Worm (Caenorhabditis elegans): ENCODE measurements around the gene F32G8.3.

F32G8.3 gene

ce11 chrV:10589774-10590528 lies 34.8 kb upstream of the F32G8.3 start, which contains the start of gene ttr-23:
Gene ttr-23 (minus strand): TSS chrV:10589860.
- peak; percentile 37 for TF ChIP-seq ceh-28 (tag; optimal IDR thresholded peaks at IDR 0.05)
- TF ChIP-seq elt-2 (tag; optimal IDR thresholded peaks at IDR 0.05): peak; percentile 70
- TF ChIP-seq unc-62 (GFP tag; optimal IDR thresholded peaks at IDR 0.05): no peak
- peak; percentile 6 for TF ChIP-seq pqm-1 (tag; optimal IDR thresholded peaks at IDR 0.05)
- peak; percentile 51 for TF ChIP-seq pha-4 (tag; optimal IDR thresholded peaks at IDR 0.05)

DNA sequence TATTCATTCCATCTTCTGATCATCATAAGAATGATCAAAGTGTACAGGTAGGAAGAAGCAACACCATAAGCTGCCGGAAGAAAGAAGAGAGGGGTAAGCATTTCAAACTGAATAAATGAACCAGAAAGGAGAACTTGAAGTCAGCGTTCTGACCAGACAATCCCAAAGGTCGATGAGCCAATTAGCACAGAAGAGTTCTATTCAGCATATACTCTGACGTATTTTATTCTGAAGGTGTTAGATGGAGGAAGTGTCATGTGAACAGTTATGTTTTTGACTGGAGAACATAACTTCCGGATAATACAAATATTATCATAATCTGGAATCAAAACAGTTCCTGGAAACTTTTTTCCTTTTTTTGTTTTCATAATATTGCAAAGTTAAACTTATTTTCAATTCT lies 33.6 kb upstream of the F32G8.3 start, which contains the start of gene srg-32:
srg-32 (minus strand) TSS at position 101 of the 400 bp plus-strand sequence.
- TF ChIP-seq fkh-10 (GFP tag; optimal IDR thresholded peaks at IDR 0.05): no peak
- TF ChIP-seq egl-27 (tag; optimal IDR thresholded peaks at IDR 0.05): no peak
- TF ChIP-seq elt-1 (tag; optimal IDR thresholded peaks at IDR 0.05): no peak
- no peak for TF ChIP-seq nhr-11 (tag; optimal IDR thresholded peaks at IDR 0.05)

- no peak for TF ChIP-seq fkh-2 (tag; optimal IDR thresholded peaks at IDR 0.05)
- no peak for TF ChIP-seq elt-3 (tag; optimal IDR thresholded peaks at IDR 0.05)
- TF ChIP-seq daf-12 (tag; optimal IDR thresholded peaks at IDR 0.05): no peak
- peak; percentile 26 for TF ChIP-seq pqm-1 (tag; optimal IDR thresholded peaks at IDR 0.05)
- no peak for TF ChIP-seq ZK546.5 (tag; optimal IDR thresholded peaks at IDR 0.05)
- no peak for TF ChIP-seq nhr-28 (tag; optimal IDR thresholded peaks at IDR 0.05)
- no peak for TF ChIP-seq pha-4 (tag; optimal IDR thresholded peaks at IDR 0.05)
- TF ChIP-seq elt-2 (tag; optimal IDR thresholded peaks at IDR 0.05): peak; percentile 52
- TF ChIP-seq hmg-11 (tag; optimal IDR thresholded peaks at IDR 0.05): no peak
- no peak for TF ChIP-seq nhr-76 (tag; optimal IDR thresholded peaks at IDR 0.05)
- TF ChIP-seq egl-5 (tag; optimal IDR thresholded peaks at IDR 0.05): no peak
- TF ChIP-seq nhr-12 (tag; optimal IDR thresholded peaks at IDR 0.05): no peak
- TF ChIP-seq ceh-16 (tag; optimal IDR thresholded peaks at IDR 0.05): no peak
These were observed 26.7 kb upstream of the F32G8.3 start, which contains the start of gene T21C9.6 for ce11 chrV:10581837-10582300. Gene T21C9.6 (plus strand): TSS chrV:10581887.

DNA sequence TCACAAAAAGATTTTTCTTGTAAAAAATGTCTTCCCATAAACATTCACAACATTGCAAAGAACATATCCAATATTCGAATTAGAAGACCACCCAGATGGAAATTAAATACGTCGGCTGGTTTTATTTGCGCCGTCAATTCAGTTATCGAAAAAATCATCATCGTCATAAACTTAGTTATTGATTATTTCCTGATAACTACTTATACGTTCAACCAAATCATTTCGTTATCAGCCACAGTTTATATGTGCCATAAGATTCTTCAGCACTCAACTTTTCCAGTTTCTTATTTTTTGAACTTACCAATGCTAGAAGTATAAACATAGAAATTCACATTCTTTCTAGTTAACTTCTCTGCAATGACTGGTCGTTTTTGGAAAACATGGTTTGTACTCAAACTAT lies 25.5 kb upstream of the F32G8.3 start:
- TF ChIP-seq unc-39 (tag; optimal IDR thresholded peaks at IDR 0.05) (no peak), ceh-28 (tag; optimal IDR thresholded peaks at IDR 0.05) (peak; percentile 25), ceh-9 (tag; optimal IDR thresholded peaks at IDR 0.05) (no peak), ZK546.5 (tag; optimal IDR thresholded peaks at IDR 0.05) (no peak), skn-1 (tag; optimal IDR thresholded peaks at IDR 0.05) (no peak), daf-12 (tag; optimal IDR thresholded peaks at IDR 0.05) (no peak), elt-1 (tag; optimal IDR thresholded peaks at IDR 0.05) (no peak), aly-2 (tag; optimal IDR thresholded peaks at IDR 0.05) (no peak), unc-62 (GFP tag; optimal IDR thresholded peaks at IDR 0.05) (no peak), tbx-2 (tag; optimal IDR thresholded peaks at IDR 0.05) (no peak), lin-39 (tag; optimal IDR thresholded peaks at IDR 0.05) (no peak), pqm-1 (tag; optimal IDR thresholded peaks at IDR 0.05) (peak; percentile 56), zag-1 (tag; optimal IDR thresholded peaks at IDR 0.05) (no peak), pha-4 (tag; optimal IDR thresholded peaks at IDR 0.05) (peak; percentile 19), elt-2 (tag; optimal IDR thresholded peaks at IDR 0.05) (peak; percentile 84), ceh-16 (tag; optimal IDR thresholded peaks at IDR 0.05) (no peak), nhr-67 (tag; optimal IDR thresholded peaks at IDR 0.05) (no peak)

DNA sequence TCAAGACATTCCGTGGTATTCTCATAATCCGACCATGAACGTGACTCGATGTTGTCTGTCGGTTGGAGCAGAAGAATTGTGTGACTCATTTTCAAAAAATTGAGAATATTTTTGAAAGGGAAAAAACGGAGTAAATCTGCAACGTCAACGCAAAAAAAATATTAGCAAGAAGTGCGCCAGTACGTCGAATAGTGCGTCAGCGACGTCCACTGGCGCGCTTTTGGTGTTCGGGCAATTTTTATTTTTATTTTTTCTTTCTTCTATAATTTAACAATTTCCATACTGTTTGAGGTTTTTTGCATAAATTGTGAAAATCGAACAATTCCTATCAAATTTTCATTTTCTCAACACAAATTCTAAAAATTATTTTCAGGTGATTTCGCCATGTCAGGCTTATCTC lies 23.8 kb upstream of the F32G8.3 start, which contains the start of the genes erh-1 and lpd-9:
erh-1 (minus strand) TSS at position 204 of the 400 bp plus-strand sequence.
lpd-9 (plus strand) TSS at position 368 of the 400 bp plus-strand sequence.
- TF ChIP-seq aly-2 (tag; optimal IDR thresholded peaks at IDR 0.05): no peak
- TF ChIP-seq unc-39 (tag; optimal IDR thresholded peaks at IDR 0.05): no peak
- peak; percentile 72 for TF ChIP-seq lin-15B (tag; optimal IDR thresholded peaks at IDR 0.05)
- TF ChIP-seq tbx-2 (tag; optimal IDR thresholded peaks at IDR 0.05): no peak
- TF ChIP-seq nhr-25 (tag; optimal IDR thresholded peaks at IDR 0.05): peak; percentile 33
- TF ChIP-seq snpc-4 (tag; optimal IDR thresholded peaks at IDR 0.05): peak; percentile 68
- TF ChIP-seq elt-2 (tag; optimal IDR thresholded peaks at IDR 0.05): peak; percentile 60
- TF ChIP-seq R02D3.7 (tag; optimal IDR thresholded peaks at IDR 0.05): peak; percentile 72
- no peak for TF ChIP-seq fkh-10 (GFP tag; optimal IDR thresholded peaks at IDR 0.05)
- peak; percentile 41 for TF ChIP-seq ceh-28 (tag; optimal IDR thresholded peaks at IDR 0.05)
- peak; percentile 88 for TF ChIP-seq nhr-23 (tag; optimal IDR thresholded peaks at IDR 0.05)
- no peak for TF ChIP-seq egl-27 (tag; optimal IDR thresholded peaks at IDR 0.05)
- TF ChIP-seq lsy-12 (tag; optimal IDR thresholded peaks at IDR 0.05): peak; percentile 77
- peak; percentile 65 for TF ChIP-seq nfya-1 (tag; optimal IDR thresholded peaks at IDR 0.05; ENCODE audit: insufficient read depth)
- TF ChIP-seq hmg-11 (tag; optimal IDR thresholded peaks at IDR 0.05): peak; percentile 76
- peak; percentile 48 for TF ChIP-seq pqm-1 (tag; optimal IDR thresholded peaks at IDR 0.05)
- peak; percentile 27 for TF ChIP-seq ama-1 (optimal IDR thresholded peaks at IDR 0.05)
- peak; percentile 71 for TF ChIP-seq nhr-43 (tag; optimal IDR thresholded peaks at IDR 0.05; ENCODE audit: poor library complexity, severe bottlenecking)
- no peak for TF ChIP-seq eor-1 (tag; optimal IDR thresholded peaks at IDR 0.05)
- TF ChIP-seq pha-4 (tag; optimal IDR thresholded peaks at IDR 0.05): no peak
- TF ChIP-seq nhr-12 (tag; optimal IDR thresholded peaks at IDR 0.05): no peak
- TF ChIP-seq nhr-237 (tag; optimal IDR thresholded peaks at IDR 0.05): no peak
- TF ChIP-seq skn-1 (tag; optimal IDR thresholded peaks at IDR 0.05): peak; percentile 7
- no peak for TF ChIP-seq fkh-2 (tag; optimal IDR thresholded peaks at IDR 0.05)
- no peak for TF ChIP-seq sea-2 (GFP tag; optimal IDR thresholded peaks at IDR 0.05)
- no peak for TF ChIP-seq mdl-1 (tag; optimal IDR thresholded peaks at IDR 0.05)
- no peak for TF ChIP-seq nhr-11 (tag; optimal IDR thresholded peaks at IDR 0.05)

Measured in whole organism, L3 larva.